Fruit fly (Drosophila melanogaster) whole organism, embryonic: ENCODE measurements around the gene CG15286.
A peak's percentile ranks its signal among the peaks of the same experiment; 100 is the strongest.

ENCODE experiments used
- Adf1 ChIP-seq: fragments of 200-800 bp; sonication (Bioruptor generic); IDR thresholded peaks from 2 replicates; pipeline ENCODE4 v1.3.6; 2022; ENCODE audit warnings: missing biosample characterization, missing genetic modification characterization
- CG10274 ChIP-seq: fragments of 200-800 bp; sonication (Bioruptor generic); optimal IDR thresholded peaks from 3 replicates; lab custom pipeline; 2017; ENCODE audit warnings: missing biosample characterization, mild to moderate bottlenecking, missing genetic modification characterization
- CG12659 ChIP-seq: fragments of 200-800 bp; sonication (Bioruptor generic); optimal IDR thresholded peaks from 3 replicates; lab custom pipeline; 2017; ENCODE audit warnings: mild to moderate bottlenecking, missing biosample characterization, missing genetic modification reagents, missing genetic modification characterization
- CG13287 ChIP-seq: fragments of 200-800 bp; sonication (Bioruptor generic); IDR thresholded peaks from 2 replicates; pipeline ENCODE4 v1.3.6; 2022; ENCODE audit warnings: missing biosample characterization, missing genetic modification characterization; ENCODE audit not compliant: partially characterized antibody
- CG14441 ChIP-seq: fragments of 200-800 bp; sonication (Bioruptor generic); IDR thresholded peaks from 2 replicates; pipeline ENCODE4 v1.3.6; 2022; ENCODE audit warnings: missing biosample characterization, missing genetic modification characterization
- CG1529 ChIP-seq: fragments of 200-800 bp; sonication (Bioruptor generic); optimal IDR thresholded peaks from 3 replicates; lab custom pipeline; 2018; ENCODE audit warnings: missing biosample characterization, missing genetic modification characterization
- CG15601 ChIP-seq: fragments of 200-800 bp; sonication (Bioruptor generic); optimal IDR thresholded peaks from 3 replicates; lab custom pipeline; 2019; ENCODE audit warnings: missing biosample characterization, mild to moderate bottlenecking, missing genetic modification characterization, moderate library complexity
- CG1647 ChIP-seq: fragments of 200-800 bp; sonication (Bioruptor generic); optimal IDR thresholded peaks from 3 replicates; lab custom pipeline; 2016; ENCODE audit warnings: missing biosample characterization, missing genetic modification characterization
- CG17612 ChIP-seq: fragments of 200-800 bp; sonication (Bioruptor generic); IDR thresholded peaks from 2 replicates; pipeline ENCODE4 v1.3.6; 2022; ENCODE audit warnings: missing biosample characterization, missing genetic modification characterization
- CG17802 ChIP-seq: fragments of 200-800 bp; sonication (Bioruptor generic); optimal IDR thresholded peaks from 2 replicates; lab custom pipeline; 2018; ENCODE audit warnings: missing biosample characterization, mild to moderate bottlenecking, missing genetic modification characterization, moderate library complexity
- CG17829 ChIP-seq: fragments of 200-800 bp; optimal IDR thresholded peaks from 2 replicates; lab custom pipeline; 2019; ENCODE audit warnings: missing biosample characterization, mild to moderate bottlenecking, missing genetic modification characterization, moderate library complexity
- CG1792 ChIP-seq: fragments of 200-800 bp; sonication (Bioruptor generic); optimal IDR thresholded peaks from 2 replicates; lab custom pipeline; 2016; ENCODE audit warnings: missing biosample characterization, missing genetic modification characterization
- CG18476 ChIP-seq: fragments of 200-800 bp; sonication (Bioruptor generic); optimal IDR thresholded peaks from 2 replicates; lab custom pipeline; 2016; ENCODE audit warnings: missing biosample characterization, mild to moderate bottlenecking, missing genetic modification characterization
- CG2116 ChIP-seq: fragments of 200-800 bp; sonication (Bioruptor generic); optimal IDR thresholded peaks from 3 replicates; lab custom pipeline; 2018; ENCODE audit warnings: missing biosample characterization, mild to moderate bottlenecking, missing genetic modification characterization
- CG30431 ChIP-seq: fragments of 200-800 bp; sonication (Bioruptor generic); optimal IDR thresholded peaks from 2 replicates; lab custom pipeline; 2017; ENCODE audit warnings: missing biosample characterization, missing genetic modification characterization
- CG31224 ChIP-seq: fragments of 200-800 bp; sonication (Bioruptor generic); IDR thresholded peaks from 2 replicates; pipeline ENCODE4 v1.3.6; 2022; ENCODE audit warnings: missing biosample characterization, missing genetic modification characterization
- CG3281 ChIP-seq: fragments of 200-800 bp; sonication (Bioruptor generic); optimal IDR thresholded peaks from 3 replicates; lab custom pipeline; 2017; ENCODE audit warnings: missing biosample characterization, mild to moderate bottlenecking, missing genetic modification characterization
- CG7745 ChIP-seq: fragments of 200-800 bp; sonication (Bioruptor generic); optimal IDR thresholded peaks from 2 replicates; lab custom pipeline; 2018; ENCODE audit warnings: missing biosample characterization, mild to moderate bottlenecking, missing genetic modification characterization, moderate library complexity
- CG7987 ChIP-seq: fragments of 200-800 bp; sonication (Bioruptor generic); optimal IDR thresholded peaks from 2 replicates; lab custom pipeline; 2018; ENCODE audit warnings: missing biosample characterization, mild to moderate bottlenecking, missing genetic modification characterization, moderate library complexity
- CHES-1-like ChIP-seq: fragments of 200-800 bp; sonication (Bioruptor generic); optimal IDR thresholded peaks from 2 replicates; lab custom pipeline; 2016; ENCODE audit warnings: missing biosample characterization, missing genetic modification characterization
- Camta ChIP-seq: fragments of 200-800 bp; sonication (Bioruptor generic); optimal IDR thresholded peaks from 2 replicates; lab custom pipeline; 2016; ENCODE audit warnings: missing biosample characterization, missing genetic modification characterization
- CrebB ChIP-seq: fragments of 200-800 bp; sonication (Bioruptor generic); optimal IDR thresholded peaks from 3 replicates; lab custom pipeline; 2018; ENCODE audit warnings: missing biosample characterization, mild to moderate bottlenecking, missing genetic modification characterization
- Dek ChIP-seq: fragments of 200-800 bp; sonication (Bioruptor generic); optimal IDR thresholded peaks from 3 replicates; lab custom pipeline; 2019; ENCODE audit warnings: missing biosample characterization, mild to moderate bottlenecking, missing genetic modification characterization, moderate library complexity
- Dip2 ChIP-seq: fragments of 200-800 bp; sonication (Bioruptor generic); IDR thresholded peaks from 2 replicates; pipeline ENCODE4 v1.3.6; 2022; ENCODE audit warnings: missing biosample characterization, missing genetic modification characterization
- Dll ChIP-seq: fragments of 200-800 bp; sonication (Bioruptor generic); IDR thresholded peaks from 4 replicates; pipeline ENCODE4 v1.3.6; 2022; ENCODE audit warnings: missing biosample characterization, missing genetic modification characterization; ENCODE audit not compliant: partially characterized antibody
- E2f2 ChIP-seq: fragments of 200-800 bp; sonication (Bioruptor generic); IDR thresholded peaks from 2 replicates; pipeline ENCODE4 v1.3.6; 2022; ENCODE audit warnings: missing biosample characterization, missing genetic modification characterization
- HLH4C ChIP-seq: fragments of 200-800 bp; sonication (Bioruptor generic); IDR thresholded peaks from 3 replicates; pipeline ENCODE4 v1.3.6; 2022; ENCODE audit warnings: missing biosample characterization, missing genetic modification characterization; ENCODE audit not compliant: partially characterized antibody
- Lhr ChIP-seq: fragments of 200-800 bp; sonication (Bioruptor generic); optimal IDR thresholded peaks from 3 replicates; lab custom pipeline; 2017; ENCODE audit warnings: mild to moderate bottlenecking, missing biosample characterization, missing genetic modification reagents, missing genetic modification characterization
- Mrtf ChIP-seq: fragments of 200-800 bp; sonication (Bioruptor generic); IDR thresholded peaks from 3 replicates; pipeline ENCODE4 v1.3.6; 2022; ENCODE audit warnings: missing biosample characterization, missing genetic modification characterization
- NFAT ChIP-seq: fragments of 200-800 bp; sonication (Bioruptor generic); IDR thresholded peaks from 2 replicates; pipeline ENCODE4 v1.3.6; 2022; ENCODE audit warnings: missing biosample characterization, missing genetic modification characterization
- Nf-YB ChIP-seq: fragments of 200-800 bp; sonication (Bioruptor generic); optimal IDR thresholded peaks from 3 replicates; lab custom pipeline; 2019; ENCODE audit warnings: missing biosample characterization, mild to moderate bottlenecking, missing genetic modification characterization, moderate library complexity
- Taf1 ChIP-seq: fragments of 200-800 bp; sonication (Bioruptor generic); IDR thresholded peaks from 2 replicates; pipeline ENCODE4 v1.3.6; 2022; ENCODE audit warnings: missing biosample characterization, missing genetic modification characterization
- bowl ChIP-seq: fragments of 200-800 bp; sonication (Bioruptor generic); IDR thresholded peaks from 2 replicates; pipeline ENCODE4 v1.3.6; 2022; ENCODE audit warnings: missing biosample characterization, missing genetic modification characterization
- dati ChIP-seq: fragments of 200-800 bp; sonication (Bioruptor generic); IDR thresholded peaks from 2 replicates; pipeline ENCODE4 v1.3.6; 2022; ENCODE audit warnings: missing biosample characterization, missing genetic modification characterization
- en ChIP-seq: fragments of 200-800 bp; sonication (Bioruptor generic); optimal IDR thresholded peaks from 2 replicates; lab custom pipeline; 2016; ENCODE audit warnings: missing biosample characterization, missing genetic modification characterization
- eve ChIP-seq, 2 experiments: fragments of >200 bp; optimal IDR thresholded peaks; 2 replicates each; lab custom pipeline; 2017; ENCODE audit warnings: missing biosample characterization in 2 of 2, missing genetic modification characterization in 2 of 2
- eyg ChIP-seq: fragments of 200-800 bp; sonication (Bioruptor generic); optimal IDR thresholded peaks from 3 replicates; lab custom pipeline; 2016; ENCODE audit warnings: missing biosample characterization, missing genetic modification characterization
- fd3F ChIP-seq: fragments of 200-800 bp; sonication (Bioruptor generic); optimal IDR thresholded peaks from 2 replicates; lab custom pipeline; 2018; ENCODE audit warnings: missing biosample characterization, mild to moderate bottlenecking, missing genetic modification characterization, moderate library complexity
- gce ChIP-seq: fragments of 200-800 bp; sonication (Bioruptor generic); IDR thresholded peaks from 3 replicates; pipeline ENCODE4 v1.3.6; 2022; ENCODE audit warnings: missing biosample characterization, missing genetic modification characterization
- gcm ChIP-seq: fragments of 200-800 bp; sonication (Bioruptor generic); optimal IDR thresholded peaks from 2 replicates; lab custom pipeline; 2019; ENCODE audit warnings: missing biosample characterization, mild to moderate bottlenecking, missing genetic modification characterization, moderate library complexity
- hb ChIP-seq: fragments of 200-800 bp; sonication (Bioruptor generic); IDR thresholded peaks from 3 replicates; pipeline ENCODE4 v1.3.6; 2022; ENCODE audit warnings: missing biosample characterization, missing genetic modification characterization; ENCODE audit not compliant: partially characterized antibody
- luna ChIP-seq: fragments of 200-800 bp; sonication (Bioruptor generic); optimal IDR thresholded peaks from 2 replicates; lab custom pipeline; 2016; ENCODE audit warnings: missing biosample characterization, missing genetic modification characterization
- mld ChIP-seq: fragments of 200-800 bp; sonication (Bioruptor generic); IDR thresholded peaks from 3 replicates; pipeline ENCODE4 v1.3.6; 2022; ENCODE audit warnings: missing biosample characterization, missing genetic modification characterization; ENCODE audit not compliant: partially characterized antibody
- oc ChIP-seq: fragments of 200-800 bp; sonication (Bioruptor generic); optimal IDR thresholded peaks from 2 replicates; lab custom pipeline; 2018; ENCODE audit warnings: missing biosample characterization, mild to moderate bottlenecking, missing genetic modification characterization, moderate library complexity
- pnt ChIP-seq: fragments of 200-800 bp; sonication (Bioruptor generic); optimal IDR thresholded peaks from 3 replicates; lab custom pipeline; 2016; ENCODE audit warnings: missing biosample characterization, missing genetic modification characterization
- pum ChIP-seq: fragments of 200-800 bp; sonication (Bioruptor generic); optimal IDR thresholded peaks from 2 replicates; lab custom pipeline; 2016; ENCODE audit warnings: missing biosample characterization, missing genetic modification characterization
- tll ChIP-seq, 2 experiments: fragments of 200-800 bp in 1 of 2; fragments of >200 bp in 1 of 2; sonication (Bioruptor generic) in 1 of 2; optimal IDR thresholded peaks; 2 replicates each; lab custom pipeline; 2017 to 2019; ENCODE audit warnings: missing biosample characterization in 2 of 2, missing genetic modification characterization in 2 of 2, mild to moderate bottlenecking in 1 of 2, moderate library complexity in 1 of 2
- trem ChIP-seq: fragments of 200-800 bp; optimal IDR thresholded peaks from 3 replicates; lab custom pipeline; 2019; ENCODE audit warnings: missing biosample characterization, mild to moderate bottlenecking, missing genetic modification characterization, moderate library complexity
- trh ChIP-seq: fragments of 200-800 bp; sonication (Bioruptor generic); optimal IDR thresholded peaks from 2 replicates; lab custom pipeline; 2016; ENCODE audit warnings: missing biosample characterization, missing genetic modification characterization
- vvl ChIP-seq: fragments of 200-800 bp; sonication (Bioruptor generic); IDR thresholded peaks from 2 replicates; pipeline ENCODE4 v1.3.6; 2022; ENCODE audit warnings: missing biosample characterization, missing genetic modification characterization

Gene CG15286

DNA sequence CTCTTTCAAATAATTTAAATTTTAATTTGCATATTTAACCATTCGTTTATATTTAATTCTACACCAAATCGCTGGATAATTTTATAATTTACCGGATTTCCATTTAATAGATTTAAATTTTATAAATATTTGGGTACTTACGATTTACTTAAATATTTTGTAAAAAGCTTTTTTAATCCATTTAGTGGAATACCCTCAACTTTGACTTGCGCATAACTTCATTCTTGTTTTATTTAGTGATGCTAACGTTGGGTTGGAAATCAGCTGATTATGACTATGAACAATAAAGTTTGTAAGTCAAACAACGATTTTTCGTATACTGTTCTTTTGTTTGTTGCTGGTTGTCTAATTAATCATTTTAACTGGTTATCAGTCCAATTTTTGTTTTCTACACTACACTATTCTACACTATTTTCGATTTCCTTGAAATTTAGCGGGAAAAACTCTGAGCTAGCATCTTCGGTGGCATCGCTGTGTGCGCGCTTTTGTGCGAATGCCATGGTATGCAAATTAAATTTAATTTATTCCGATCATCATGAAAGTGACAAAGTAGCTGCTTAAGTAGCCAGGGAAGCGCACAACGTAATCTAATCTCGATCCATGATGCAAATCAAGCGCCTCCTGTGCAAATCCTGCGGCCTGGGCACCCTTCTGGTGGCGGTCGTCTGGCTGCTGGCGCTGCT, 20.9 kb downstream of the CG15286 start, which contains the start of gene Pgant35A (continued):
- TF ChIP-seq CrebB (tag; lab: Kevin White, UChicago) (no peak), gce (GFP tag; lab: Robert Waterston, UW) (no peak), dati (no peak), CG7745 (tag; lab: Kevin White, UChicago) (peak; percentile 90), eyg (no peak), CG17829 (tag; lab: Kevin White, UChicago) (peak; percentile 56), CG3281 (GFP tag; lab: Kevin White, UChicago) (no peak), CG13287 (GFP tag; lab: Robert Waterston, UW) (no peak; the same call in 1 of the 2 replicates), E2f2 (GFP tag; lab: Robert Waterston, UW) (peak; percentile 22), Nf-YB (GFP tag; lab: Kevin White, UChicago) (peak; percentile 41), eve (GFP tag; optimal IDR thresholded peaks at IDR 0.05; lab: Kevin White, UChicago) (no peak), gcm (GFP tag; lab: Kevin White, UChicago) (peak; percentile 56), CG18476 (GFP tag; lab: Kevin White, UChicago) (no peak), pum (no peak), trem (tag; lab: Kevin White, UChicago) (peak; percentile 38), CG1529 (GFP tag; lab: Kevin White, UChicago) (no peak), CG17802 (tag; lab: Kevin White, UChicago) (no peak), CG31224 (GFP tag; lab: Robert Waterston, UW) (no peak), CG1647 (no peak), fd3F (GFP tag; lab: Kevin White, UChicago) (no peak), trh (GFP tag; lab: Kevin White, UChicago) (no peak), CG1792 (no peak), Taf1 (GFP tag; lab: Robert Waterston, UW) (no peak), NFAT (GFP tag; lab: Robert Waterston, UW) (no peak), Camta (no peak), Dll (GFP tag; lab: Robert Waterston, UW) (0 out of 4 replicates have a peak, but pooled peaks have one; percentile 20), hb (GFP tag; lab: Robert Waterston, UW) (no peak), CG17612 (GFP tag; lab: Robert Waterston, UW) (no peak), CG12659 (GFP tag; lab: Kevin White, UChicago) (peak; percentile 55), tll (GFP tag; optimal IDR thresholded peaks at IDR 0.05; lab: Kevin White, UChicago) (no peak), Lhr (GFP tag; lab: Kevin White, UChicago) (peak; percentile 7), mld (GFP tag; lab: Robert Waterston, UW) (no peak), en (GFP tag; lab: Kevin White, UChicago) (no peak), CHES-1-like (peak; percentile 67), CG15601 (no peak), Dek (tag; lab: Kevin White, UChicago) (peak; percentile 31), oc (no peak), HLH4C (GFP tag; lab: Robert Waterston, UW) (no peak), pnt (GFP tag; lab: Kevin White, UChicago) (no peak), bowl (GFP tag; lab: Robert Waterston, UW) (no peak), luna (GFP tag; lab: Kevin White, UChicago) (no peak), CG2116 (GFP tag; lab: Kevin White, UChicago) (no peak), CG14441 (GFP tag; lab: Robert Waterston, UW) (no peak), Adf1 (GFP tag; lab: Robert Waterston, UW) (no peak), Mrtf (GFP tag; lab: Robert Waterston, UW) (no peak), Dip2 (GFP tag; lab: Robert Waterston, UW) (no peak), vvl (GFP tag; lab: Robert Waterston, UW) (peak; percentile 99), CG10274 (GFP tag; lab: Kevin White, UChicago) (no peak), CG30431 (GFP tag; lab: Kevin White, UChicago) (no peak), CG7987 (no peak)
